Fruit fly (Drosophila melanogaster): ENCODE measurements around the gene MED17.
A peak's percentile ranks its signal among the peaks of the same experiment; 100 is the strongest.

MED17 gene

dm6 chr3R:18167416-18168237, 21.2 kb upstream of the MED17 start, which contains the start of gene wrd (continued):
- TF ChIP-seq CG2116 (GFP tag; optimal IDR thresholded peaks at IDR 0.05) (peak; percentile 1), CG16815 (GFP tag; optimal IDR thresholded peaks at IDR 0.05) (no peak), CG7928 (GFP tag; optimal IDR thresholded peaks at IDR 0.05) (peak; percentile 86), Pdp1 (GFP tag; optimal IDR thresholded peaks at IDR 0.05) (peak in 1 of 2 experiments; percentile 67), grau (tag; optimal IDR thresholded peaks at IDR 0.05) (peak; percentile 33), bab2 (GFP tag; optimal IDR thresholded peaks at IDR 0.05) (peak; percentile 6), Sox100B (GFP tag; optimal IDR thresholded peaks at IDR 0.05) (peak; percentile 48), Fer3 (tag; optimal IDR thresholded peaks at IDR 0.05) (peak; percentile 15), unc-4 (GFP tag; IDR thresholded peaks at IDR 0.05; ENCODE audit: partially characterized antibody) (0 out of 2 replicates have a peak, but pooled peaks have one; percentile 22), zen (tag; optimal IDR thresholded peaks at IDR 0.05) (no peak), CG8765 (GFP tag; IDR thresholded peaks at IDR 0.05) (no peak), rib (GFP tag; IDR thresholded peaks at IDR 0.05) (peak; percentile 81; the same call in 1 of the 2 replicates), pan (optimal IDR thresholded peaks at IDR 0.05) (no peak), pan (GFP tag; optimal IDR thresholded peaks at IDR 0.05 in 1 of 2, IDR thresholded peaks at IDR 0.05 in 1 of 2) (peak in 1 of 2 experiments; percentile 9), CG17361 (GFP tag; IDR thresholded peaks at IDR 0.05) (peak; percentile 77), yki (optimal IDR thresholded peaks at IDR 0.05) (no peak), dmrt99B (tag; optimal IDR thresholded peaks at IDR 0.05) (peak; percentile 25), Med (GFP tag) (peak; percentile 82), Meics (GFP tag; optimal IDR thresholded peaks at IDR 0.05) (peak; percentile 43), CG17829 (tag; optimal IDR thresholded peaks at IDR 0.05) (peak; percentile 20), CG15514 (GFP tag; optimal IDR thresholded peaks at IDR 0.05) (peak; percentile 79), Kr (GFP tag; optimal IDR thresholded peaks at IDR 0.05) (no peak), sr (GFP tag; IDR thresholded peaks at IDR 0.05) (no peak), CG2678 (tag; optimal IDR thresholded peaks at IDR 0.05) (peak; percentile 47), ab (GFP tag; optimal IDR thresholded peaks at IDR 0.05) (no peak), Bteb2 (GFP tag; optimal IDR thresholded peaks at IDR 0.05) (no peak), sens (GFP tag) (peak; percentile 71), CG12104 (GFP tag; optimal IDR thresholded peaks at IDR 0.05) (peak; percentile 17), CG14710 (tag; optimal IDR thresholded peaks at IDR 0.05) (peak; percentile 33), Hr39 (optimal IDR thresholded peaks at IDR 0.05) (no peak), D19B (GFP tag; optimal IDR thresholded peaks at IDR 0.05) (peak; percentile 36), dmrt11E (tag; optimal IDR thresholded peaks at IDR 0.05) (peak; percentile 42), CG11456 (GFP tag; IDR thresholded peaks at IDR 0.05) (peak; percentile 58; the same call in 1 of the 3 replicates), dm (GFP tag; optimal IDR thresholded peaks at IDR 0.05) (no peak), ind (GFP tag; optimal IDR thresholded peaks at IDR 0.05) (peak; percentile 47), nmo (GFP tag; optimal IDR thresholded peaks at IDR 0.05) (peak; percentile 38), inv (GFP tag; IDR thresholded peaks at IDR 0.05; ENCODE audit: partially characterized antibody) (no peak), Abd-B (GFP tag; optimal IDR thresholded peaks at IDR 0.05) (peak; percentile 29), BEAF-32 (GFP tag; optimal IDR thresholded peaks at IDR 0.05) (peak; percentile 53), Ets65A (GFP tag) (no peak), CG8924 (tag; optimal IDR thresholded peaks at IDR 0.05) (peak; percentile 36), ap (GFP tag; IDR thresholded peaks at IDR 0.05) (no peak), sima (GFP tag; optimal IDR thresholded peaks at IDR 0.05) (no peak), CG1603 (tag; optimal IDR thresholded peaks at IDR 0.05) (peak; percentile 43), corto (GFP tag; optimal IDR thresholded peaks at IDR 0.05) (no peak), Sox102F (GFP tag; optimal IDR thresholded peaks at IDR 0.05) (peak; percentile 11), CG4282 (GFP tag; optimal IDR thresholded peaks at IDR 0.05) (no peak), CG30403 (GFP tag; optimal IDR thresholded peaks at IDR 0.05) (peak; percentile 53), TFAM (GFP tag; optimal IDR thresholded peaks at IDR 0.05) (no peak)
